Worm (Caenorhabditis elegans) whole organism, L3 larva: ENCODE measurements around the gene puf-8.
A peak's percentile ranks its signal among the peaks of the same experiment; 100 is the strongest.

Experiments used
- ZK546.5 ChIP-seq: sonication (generic microtip); optimal IDR thresholded peaks from 2 replicates; lab custom pipeline; 2017; ENCODE audit warnings: missing biosample characterization, missing genetic modification characterization
- aly-2 ChIP-seq: fragments of 150-350 bp; optimal IDR thresholded peaks from 2 replicates; lab custom pipeline; 2014; ENCODE audit warnings: missing biosample characterization, missing genetic modification characterization
- ceh-28 ChIP-seq: fragments of 150-350 bp; optimal IDR thresholded peaks from 2 replicates; lab custom pipeline; 2014; ENCODE audit warnings: missing biosample characterization, missing genetic modification reagents, missing genetic modification characterization
- ceh-82 ChIP-seq: fragments of 150-350 bp; optimal IDR thresholded peaks from 2 replicates; lab custom pipeline; 2014; ENCODE audit warnings: missing biosample characterization, missing genetic modification characterization
- fos-1 ChIP-seq: fragments of 150-350 bp; optimal IDR thresholded peaks from 2 replicates; lab custom pipeline; 2014; ENCODE audit warnings: missing biosample characterization, missing genetic modification characterization
- nhr-25 ChIP-seq: sonication (generic microtip); optimal IDR thresholded peaks from 2 replicates; lab custom pipeline; 2017; ENCODE audit warnings: missing biosample characterization, missing genetic modification characterization
- nhr-77 ChIP-seq: fragments of 150-350 bp; optimal IDR thresholded peaks from 2 replicates; lab custom pipeline; 2014; ENCODE audit warnings: missing biosample characterization, missing genetic modification characterization
- tbx-2 ChIP-seq: sonication (generic microtip); optimal IDR thresholded peaks from 2 replicates; lab custom pipeline; 2016; ENCODE audit warnings: mild to moderate bottlenecking, missing genetic modification characterization, missing compliant biosample characterization
- unc-39 ChIP-seq: sonication (generic microtip); optimal IDR thresholded peaks from 4 replicates; lab custom pipeline; 2017; ENCODE audit warnings: missing biosample characterization, missing genetic modification characterization
- ztf-4 ChIP-seq: fragments of 150-350 bp; optimal IDR thresholded peaks from 2 replicates; lab custom pipeline; 2014; ENCODE audit warnings: missing biosample characterization, missing genetic modification characterization

DNA sequence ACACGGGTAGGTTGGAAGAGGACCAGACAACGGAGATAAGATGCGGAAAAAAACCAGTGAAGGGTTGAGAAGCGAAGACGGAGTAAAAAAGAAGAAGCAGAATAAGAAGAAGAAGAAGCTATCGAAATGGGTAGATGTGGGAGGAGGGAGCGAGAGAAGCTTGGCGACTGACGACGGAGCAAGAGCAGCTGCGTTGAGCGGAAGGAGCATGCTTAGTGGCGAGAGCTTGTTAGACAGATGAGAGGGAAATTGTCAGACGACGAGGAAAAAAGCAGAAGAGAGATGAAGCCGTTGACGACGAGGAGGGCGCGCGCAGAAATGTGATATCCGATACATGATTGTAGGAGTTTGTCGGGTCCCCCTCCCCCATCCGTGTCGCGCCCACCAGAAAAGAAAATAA is 28.9 kb upstream of the puf-8 start:
- TF ChIP-seq nhr-25 (tag; lab: Kevin White, UChicago), result no peak
- no peak for TF ChIP-seq ceh-28 (tag; lab: Kevin White, UChicago)
- no peak for TF ChIP-seq ceh-82 (tag; lab: Kevin White, UChicago)
- peak; percentile 39 for TF ChIP-seq tbx-2 (tag; lab: Kevin White, UChicago)
- no peak for TF ChIP-seq ztf-4 (tag; lab: Kevin White, UChicago)
- TF ChIP-seq ZK546.5 (tag; lab: Kevin White, UChicago), result no peak
- TF ChIP-seq aly-2 (tag; lab: Kevin White, UChicago), result no peak
- TF ChIP-seq fos-1, result no peak
- TF ChIP-seq nhr-77, result no peak
- TF ChIP-seq unc-39, result no peak
